Fruit fly (Drosophila melanogaster): ENCODE data around the gene RhoGAP92B.

DNA sequence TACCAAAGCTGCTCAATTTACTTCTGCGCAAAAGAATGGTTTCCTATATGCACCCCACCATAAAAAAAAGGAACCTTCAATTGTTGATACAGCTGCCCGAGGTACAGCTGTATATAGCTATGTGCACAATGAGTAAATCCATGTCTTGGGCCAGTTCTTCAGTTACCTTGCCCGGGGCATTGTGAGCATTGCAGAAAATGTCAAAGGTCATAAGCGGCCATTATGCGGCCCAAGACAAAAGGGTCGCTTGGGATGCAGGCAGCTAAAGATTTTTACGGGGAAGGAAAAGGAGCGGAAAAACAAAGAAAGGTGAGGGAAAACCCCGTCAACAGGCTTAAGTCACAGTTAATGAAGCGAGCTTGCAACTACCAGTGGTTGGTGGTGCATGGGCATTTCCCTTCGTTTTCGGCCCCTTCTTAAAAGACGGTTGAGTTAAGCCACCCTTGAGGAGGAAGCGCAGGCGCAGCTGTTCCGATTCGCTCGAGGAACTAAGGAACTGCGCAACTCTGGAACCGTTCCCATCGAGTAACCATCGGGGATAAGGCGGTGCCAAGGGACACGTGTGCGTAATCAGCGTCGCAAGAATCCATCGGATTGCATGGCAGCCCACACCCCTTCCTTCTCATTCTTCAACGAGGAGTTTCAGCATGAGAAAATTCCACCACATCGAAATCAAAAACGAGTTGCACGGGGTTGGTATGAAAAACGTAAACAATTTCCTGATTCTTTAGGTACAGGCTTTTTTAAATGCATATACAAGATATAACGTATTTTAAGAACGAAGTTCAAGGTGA is 26.1 kb downstream of the RhoGAP92B start:
- no peak for TF ChIP-seq cic (GFP tag; optimal IDR thresholded peaks at IDR 0.05)
- TF ChIP-seq Hr96 (GFP tag; optimal IDR thresholded peaks at IDR 0.05): no peak
- TF ChIP-seq CG5204 (GFP tag; optimal IDR thresholded peaks at IDR 0.05): no peak
